Fruit fly (Drosophila melanogaster) Kc167 (cell line): Measurements from ENCODE around the gene CG14537.

ENCODE experiments used
- Myc ChIP-seq: fragments of >200 bp; optimal IDR thresholded peaks from 2 replicates; lab custom pipeline; 2017; ENCODE audit warnings: missing external identifiers
- Sin3A ChIP-seq: fragments of >200 bp; optimal IDR thresholded peaks from 2 replicates; lab custom pipeline; 2018; ENCODE audit warnings: missing external identifiers
- h ChIP-seq: fragments of >200 bp; optimal IDR thresholded peaks from 3 replicates; lab custom pipeline; 2018; ENCODE audit warnings: missing external identifiers
- insv ChIP-seq: fragments of >200 bp; optimal IDR thresholded peaks from 3 replicates; lab custom pipeline; 2018; ENCODE audit warnings: missing external identifiers
- psq ChIP-seq: fragments of >200 bp; optimal IDR thresholded peaks from 2 replicates; lab custom pipeline; 2017; ENCODE audit warnings: missing external identifiers
- ttk ChIP-seq: sonication (Bioruptor generic); optimal IDR thresholded peaks from 2 replicates; lab custom pipeline; 2017; ENCODE audit warnings: missing external identifiers

CG14537 gene

dm6 chr2L:7840152-7840551 is at the start of gene CG14537:
Gene CG14537 (plus strand): TSS chr2L:7840452.
- no peak for TF ChIP-seq Myc
- no peak for TF ChIP-seq Sin3A (lab: Kevin White, UChicago)
- TF ChIP-seq h (lab: Kevin White, UChicago), result no peak
- no peak for TF ChIP-seq ttk

dm6 chr2L:7791356-7791738 is 48.9 kb upstream of the CG14537 start:
- TF ChIP-seq Myc (no peak), ttk (no peak), psq (lab: Kevin White, UChicago) (no peak), insv (lab: Kevin White, UChicago) (no peak), h (lab: Kevin White, UChicago) (no peak), Sin3A (lab: Kevin White, UChicago) (no peak)

- TF ChIP-seq h (lab: Kevin White, UChicago), result no peak
- no peak for TF ChIP-seq psq (lab: Kevin White, UChicago)
- TF ChIP-seq Myc, result no peak
- no peak for TF ChIP-seq ttk
- no peak for TF ChIP-seq Sin3A (lab: Kevin White, UChicago)
- no peak for TF ChIP-seq insv (lab: Kevin White, UChicago)
These were observed 45.4 kb upstream of the CG14537 start for dm6 chr2L:7794689-7795475.

dm6 chr2L:7795859-7796258 is 44.4 kb upstream of the CG14537 start, which contains the start of gene LKRSDH:
Gene LKRSDH (minus strand): TSS chr2L:7795959.
- TF ChIP-seq psq (lab: Kevin White, UChicago) (no peak), Sin3A (lab: Kevin White, UChicago) (no peak), insv (lab: Kevin White, UChicago) (no peak), ttk (no peak), h (lab: Kevin White, UChicago) (no peak), Myc (no peak)

- TF ChIP-seq Myc (no peak), h (lab: Kevin White, UChicago) (no peak), ttk (no peak), insv (lab: Kevin White, UChicago) (no peak), psq (lab: Kevin White, UChicago) (no peak), Sin3A (lab: Kevin White, UChicago) (no peak)
These were observed 40.3 kb upstream of the CG14537 start, which contains the start of the genes Herp and r2d2 for dm6 chr2L:7799804-7800433. Gene Herp (minus strand): TSS chr2L:7800058. Gene r2d2 (plus strand): TSS chr2L:7800147.

dm6 chr2L:7807563-7807962 is 32.7 kb upstream of the CG14537 start:
- TF ChIP-seq insv (lab: Kevin White, UChicago), result no peak
- no peak for TF ChIP-seq psq (lab: Kevin White, UChicago)
- TF ChIP-seq Myc, result no peak
- TF ChIP-seq ttk, result no peak
- no peak for TF ChIP-seq h (lab: Kevin White, UChicago)
- no peak for TF ChIP-seq Sin3A (lab: Kevin White, UChicago)

- TF ChIP-seq psq (lab: Kevin White, UChicago) (no peak), ttk (no peak), insv (lab: Kevin White, UChicago) (no peak), h (lab: Kevin White, UChicago) (no peak), Sin3A (lab: Kevin White, UChicago) (no peak), Myc (no peak)
These were observed 31.2 kb upstream of the CG14537 start for dm6 chr2L:7808886-7809698.

- TF ChIP-seq insv (lab: Kevin White, UChicago), result no peak
- TF ChIP-seq ttk, result no peak
- no peak for TF ChIP-seq Myc
- no peak for TF ChIP-seq h (lab: Kevin White, UChicago)
- TF ChIP-seq Sin3A (lab: Kevin White, UChicago), result no peak
- TF ChIP-seq psq (lab: Kevin White, UChicago), result no peak
These were observed 30.6 kb upstream of the CG14537 start for dm6 chr2L:7809699-7810088.

- TF ChIP-seq insv (lab: Kevin White, UChicago), result no peak
- no peak for TF ChIP-seq h (lab: Kevin White, UChicago)
- no peak for TF ChIP-seq psq (lab: Kevin White, UChicago)
These were observed 29.7 kb upstream of the CG14537 start, which contains the start of gene Cdc14 for dm6 chr2L:7810519-7810918. Gene Cdc14 (minus strand): TSS chr2L:7810703.

dm6 chr2L:7811249-7812002 is 28.8 kb upstream of the CG14537 start, which contains the start of gene LanB1:
Gene LanB1 (plus strand): TSS chr2L:7811438.
- no peak for TF ChIP-seq insv (lab: Kevin White, UChicago)
- no peak for TF ChIP-seq ttk
- TF ChIP-seq psq (lab: Kevin White, UChicago), result no peak
- TF ChIP-seq Sin3A (lab: Kevin White, UChicago), result no peak
- TF ChIP-seq Myc, result no peak
- no peak for TF ChIP-seq h (lab: Kevin White, UChicago)
